Fruit fly (Drosophila melanogaster): ENCODE measurements around the gene Cyp12c1.

The Cyp12c1 gene

DNA sequence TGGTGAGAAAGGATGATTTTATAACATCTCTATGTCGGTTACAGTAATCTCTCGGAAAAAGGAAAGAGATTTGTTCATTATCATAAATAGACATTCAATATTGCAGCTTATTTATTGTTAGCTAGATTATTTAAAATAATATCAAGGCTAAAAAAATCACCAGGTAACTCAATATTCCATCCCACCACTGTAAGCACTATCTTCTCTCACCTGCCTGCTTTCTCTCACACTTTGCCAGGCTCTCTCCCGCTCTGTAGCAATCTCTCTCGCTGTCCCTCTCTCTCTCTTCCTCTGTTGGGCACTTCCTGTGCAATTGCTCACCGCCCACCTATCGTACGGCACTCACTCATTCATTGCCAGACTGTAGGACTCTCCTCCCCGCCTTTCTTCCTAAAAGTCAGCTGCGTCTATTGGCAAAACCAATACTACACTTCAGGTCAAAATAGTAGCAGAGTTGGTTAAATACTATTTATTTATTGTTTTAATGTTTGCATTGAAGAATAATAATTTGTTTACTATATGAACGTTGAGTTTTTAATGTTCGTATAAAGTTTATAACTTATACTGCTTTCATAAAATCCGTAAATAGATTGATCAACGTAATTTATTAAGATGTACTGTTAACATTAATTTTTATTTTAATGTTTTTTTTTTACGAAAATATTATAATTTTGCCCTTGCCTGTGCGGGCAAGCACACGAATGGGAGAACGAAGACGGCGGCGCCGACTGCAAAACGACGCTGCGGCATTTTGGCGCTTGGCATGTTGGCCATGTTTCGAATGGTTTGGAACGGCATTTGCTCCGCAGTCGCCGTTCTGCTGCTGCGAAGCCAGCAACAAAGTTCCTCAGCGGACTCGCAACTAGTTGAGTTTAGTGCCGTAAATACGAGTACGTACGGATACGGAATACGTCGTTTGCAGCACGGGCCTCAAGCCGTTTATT, 45.3 kb downstream of the Cyp12c1 start (continued):
- TF ChIP-seq phol (tag; optimal IDR thresholded peaks at IDR 0.05), result peak; percentile 88
- peak; percentile 98 for TF ChIP-seq pho (GFP tag; optimal IDR thresholded peaks at IDR 0.05)
- TF ChIP-seq Sry-δ (GFP tag; optimal IDR thresholded peaks at IDR 0.05), result peak; percentile 66
- TF ChIP-seq CG1024 (GFP tag; IDR thresholded peaks at IDR 0.05), result peak; percentile 95
- peak; percentile 72 for TF ChIP-seq CG11723 (GFP tag; optimal IDR thresholded peaks at IDR 0.05)
- TF ChIP-seq Rx (GFP tag; IDR thresholded peaks at IDR 0.05), result peak; percentile 96
- TF ChIP-seq Ravus (GFP tag; IDR thresholded peaks at IDR 0.05), result peak; percentile 94
- TF ChIP-seq ewg (GFP tag; optimal IDR thresholded peaks at IDR 0.05), result peak; percentile 86
- peak; percentile 88 for TF ChIP-seq salm (tag; optimal IDR thresholded peaks at IDR 0.05)
- TF ChIP-seq CG31388 (GFP tag; optimal IDR thresholded peaks at IDR 0.05), result peak; percentile 78
- peak; percentile 71 for TF ChIP-seq zf30C (GFP tag; optimal IDR thresholded peaks at IDR 0.05)
- TF ChIP-seq pb (GFP tag; optimal IDR thresholded peaks at IDR 0.05), result peak; percentile 80
- peak; percentile 96 for TF ChIP-seq gsb (GFP tag; IDR thresholded peaks at IDR 0.05)
- TF ChIP-seq Bgb (GFP tag; IDR thresholded peaks at IDR 0.05; ENCODE audit: partially characterized antibody), result peak; percentile 48; the same call in 1 of the 2 replicates
- peak; percentile 98 for TF ChIP-seq CG34422 (GFP tag; IDR thresholded peaks at IDR 0.05)
- TF ChIP-seq shn (GFP tag; optimal IDR thresholded peaks at IDR 0.05), result peak; percentile 91
- no peak for TF ChIP-seq hkb (optimal IDR thresholded peaks at IDR 0.05)
- peak; percentile 96 for TF ChIP-seq hkb (GFP tag; IDR thresholded peaks at IDR 0.05)
- no peak for TF ChIP-seq CG16813 (GFP tag; IDR thresholded peaks at IDR 0.05; ENCODE audit: partially characterized antibody)
- TF ChIP-seq chif (GFP tag; optimal IDR thresholded peaks at IDR 0.05), result peak; percentile 91 to 94
- peak; percentile 86 for TF ChIP-seq Hmx (GFP tag; optimal IDR thresholded peaks at IDR 0.05)
- peak; percentile 90 for TF ChIP-seq Dek (tag; optimal IDR thresholded peaks at IDR 0.05)
- TF ChIP-seq CG12659 (GFP tag; optimal IDR thresholded peaks at IDR 0.05), result peak; percentile 93
- TF ChIP-seq dpn (GFP tag; optimal IDR thresholded peaks at IDR 0.05), result peak; percentile 92 to 97
- no peak for TF ChIP-seq Gsc (GFP tag; IDR thresholded peaks at IDR 0.05)
- TF ChIP-seq CG6254 (GFP tag; optimal IDR thresholded peaks at IDR 0.05), result peak; percentile 63
- TF ChIP-seq H15 (GFP tag; IDR thresholded peaks at IDR 0.05), result peak; percentile 97
- peak; percentile 90 for TF ChIP-seq HHEX (GFP tag; optimal IDR thresholded peaks at IDR 0.05)
- TF ChIP-seq CG12942 (GFP tag; optimal IDR thresholded peaks at IDR 0.05), result peak; percentile 88
- TF ChIP-seq NFAT (GFP tag; IDR thresholded peaks at IDR 0.05), result peak; percentile 99
- peak; percentile 94 for TF ChIP-seq CrebB (tag; optimal IDR thresholded peaks at IDR 0.05)
- peak; percentile 88 for TF ChIP-seq CG8388 (GFP tag; optimal IDR thresholded peaks at IDR 0.05)
- peak; percentile 91 for TF ChIP-seq repo (GFP tag; optimal IDR thresholded peaks at IDR 0.05)
- TF ChIP-seq Doc2 (GFP tag; IDR thresholded peaks at IDR 0.05), result peak; percentile 91
- TF ChIP-seq dysf (GFP tag; IDR thresholded peaks at IDR 0.05), result peak; percentile 98
- TF ChIP-seq gfzf (GFP tag; optimal IDR thresholded peaks at IDR 0.05), result no peak
- peak; percentile 71 for TF ChIP-seq CG5180 (GFP tag; optimal IDR thresholded peaks at IDR 0.05)
- peak; percentile 53 for TF ChIP-seq CG14965 (GFP tag; optimal IDR thresholded peaks at IDR 0.05; ENCODE audit: borderline replicate concordance)
- peak; percentile 81 for TF ChIP-seq Blimp-1 (GFP tag; optimal IDR thresholded peaks at IDR 0.05)
- TF ChIP-seq sisA (GFP tag; IDR thresholded peaks at IDR 0.05), result peak; percentile 98
- peak; percentile 96 for TF ChIP-seq CG3726 (GFP tag; IDR thresholded peaks at IDR 0.05)
- TF ChIP-seq CG12236 (GFP tag; optimal IDR thresholded peaks at IDR 0.05), result peak; percentile 72
- peak; percentile 87 for TF ChIP-seq Atf-2 (GFP tag; optimal IDR thresholded peaks at IDR 0.05)
- no peak for TF ChIP-seq nerfin-2 (GFP tag; IDR thresholded peaks at IDR 0.05; ENCODE audit: partially characterized antibody)
- peak; percentile 85 for TF ChIP-seq Deaf1 (tag; optimal IDR thresholded peaks at IDR 0.05)
- TF ChIP-seq NK7.1 (GFP tag; optimal IDR thresholded peaks at IDR 0.05), result peak; percentile 91
- TF ChIP-seq CG7556 (GFP tag; optimal IDR thresholded peaks at IDR 0.05), result peak; percentile 98
- TF ChIP-seq danr (GFP tag; IDR thresholded peaks at IDR 0.05), result peak; percentile 92

All from whole organism, embryonic.